Fruit fly (Drosophila melanogaster) whole organism, larva: Measurements from ENCODE around the gene CG1847.
A peak's percentile ranks its signal among the peaks of the same experiment; 100 is the strongest.

Experiments used
- noc ChIP-seq: fragments of 200-800 bp; sonication (Bioruptor generic); optimal IDR thresholded peaks from 3 replicates; lab custom pipeline; 2019; ENCODE audit warnings: missing biosample characterization, mild to moderate bottlenecking, missing genetic modification characterization, moderate library complexity

The CG1847 gene

dm6 chrX:11868866-11869265 lies at the start of gene CG1847, which contains the start of gene Nrd1:
TSS of gene CG1847 (plus strand) at chrX:11869170.
TSS of gene Nrd1 (minus strand) at chrX:11868893.
- TF ChIP-seq noc (tag; lab: Kevin White, UChicago): no peak

- TF ChIP-seq noc (tag; lab: Kevin White, UChicago): no peak
Observed at dm6 chrX:11819241-11819862, 49.6 kb upstream of the CG1847 start.

- TF ChIP-seq noc (tag; lab: Kevin White, UChicago): peak; percentile 41
Observed at dm6 chrX:11820284-11821075, 48.5 kb upstream of the CG1847 start.

dm6 chrX:11821946-11822345 lies 47.0 kb upstream of the CG1847 start:
- peak; percentile 11 for TF ChIP-seq noc (tag; lab: Kevin White, UChicago)

dm6 chrX:11823003-11823402 lies 46.0 kb upstream of the CG1847 start:
- TF ChIP-seq noc (tag; lab: Kevin White, UChicago): no peak

- no peak for TF ChIP-seq noc (tag; lab: Kevin White, UChicago)
Observed at dm6 chrX:11828336-11829007, 40.5 kb upstream of the CG1847 start.

dm6 chrX:11837926-11838325 lies 31.0 kb upstream of the CG1847 start, which contains the start of gene CG15741:
TSS of gene CG15741 (minus strand) at chrX:11838026.
- no peak for TF ChIP-seq noc (tag; lab: Kevin White, UChicago)

dm6 chrX:11839308-11839707 lies 29.7 kb upstream of the CG1847 start, which contains the start of gene Cyp28c1:
TSS of gene Cyp28c1 (plus strand) at chrX:11839608.
- no peak for TF ChIP-seq noc (tag; lab: Kevin White, UChicago)

- TF ChIP-seq noc (tag; lab: Kevin White, UChicago): no peak
Observed at dm6 chrX:11841702-11842378, 27.1 kb upstream of the CG1847 start.

dm6 chrX:11846049-11846718 lies 22.8 kb upstream of the CG1847 start, which contains the start of gene CG15740:
TSS of gene CG15740 (minus strand) at chrX:11846099.
- no peak for TF ChIP-seq noc (tag; lab: Kevin White, UChicago)

- TF ChIP-seq noc (tag; lab: Kevin White, UChicago): peak; percentile 35
Observed at dm6 chrX:11848507-11849264, 20.3 kb upstream of the CG1847 start.

- TF ChIP-seq noc (tag; lab: Kevin White, UChicago): no peak
Observed at dm6 chrX:11849267-11849666, 19.7 kb upstream of the CG1847 start.

dm6 chrX:11852310-11852709 lies 16.7 kb upstream of the CG1847 start, which contains the start of gene p24-1:
TSS of gene p24-1 (minus strand) at chrX:11852530.
- peak; percentile 31 for TF ChIP-seq noc (tag; lab: Kevin White, UChicago)
